Fruit fly (Drosophila melanogaster) whole organism, wandering third instar larva: ENCODE results near the gene CG33489.

Source experiments
- Dfd ChIP-seq: fragments of >200 bp; optimal IDR thresholded peaks from 2 replicates; lab custom pipeline; 2017; ENCODE audit warnings: missing biosample characterization, missing genetic modification characterization
- Dif ChIP-seq: fragments of 200-275, 200-300 bp; sonication (Bioruptor generic); optimal IDR thresholded peaks from 2 replicates; lab custom pipeline; 2018; ENCODE audit warnings: missing biosample characterization, missing genetic modification characterization; ENCODE audit not compliant: partially characterized antibody
- GATAd ChIP-seq: sonication (Bioruptor generic); optimal IDR thresholded peaks from 2 replicates; lab custom pipeline; 2016; ENCODE audit warnings: missing biosample characterization, missing genetic modification characterization
- Mio ChIP-seq: sonication (Bioruptor generic); optimal IDR thresholded peaks from 2 replicates; lab custom pipeline; 2016; ENCODE audit warnings: missing biosample characterization, missing genetic modification characterization
- Myc ChIP-seq: fragments of >200 bp; optimal IDR thresholded peaks from 2 replicates; lab custom pipeline; 2017
- brk ChIP-seq: fragments of 200-800 bp; sonication (Bioruptor generic); optimal IDR thresholded peaks from 2 replicates; lab custom pipeline; 2016; ENCODE audit warnings: missing biosample characterization, mild to moderate bottlenecking, missing genetic modification characterization
- psq ChIP-seq: fragments of 200-800 bp; sonication (Bioruptor generic); optimal IDR thresholded peaks from 3 replicates; lab custom pipeline; 2017; ENCODE audit warnings: missing biosample characterization, mild to moderate bottlenecking, missing genetic modification characterization, moderate library complexity
- sage ChIP-seq: fragments of 200-800 bp; sonication (Bioruptor generic); optimal IDR thresholded peaks from 2 replicates; lab custom pipeline; 2016; ENCODE audit warnings: missing biosample characterization, mild to moderate bottlenecking, missing genetic modification characterization

DNA sequence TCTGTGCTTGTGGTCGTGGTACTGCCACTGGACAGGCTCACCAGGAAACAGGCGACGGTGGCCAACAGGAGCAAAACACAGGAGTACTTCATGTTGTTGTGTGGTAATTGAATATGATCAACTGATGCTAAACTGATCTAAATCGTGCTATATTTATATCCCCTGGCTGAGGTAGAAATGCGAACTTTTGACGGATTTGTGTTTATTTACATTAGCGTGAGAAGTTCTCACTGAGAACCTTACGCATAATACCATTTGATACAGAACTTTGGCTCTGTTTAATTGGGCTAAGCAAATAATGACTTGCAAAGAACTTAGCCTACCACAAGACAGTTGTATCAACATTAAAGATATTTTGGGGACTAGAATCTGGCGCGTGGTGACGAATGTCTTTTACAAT is 14.3 kb upstream of the CG33489 start, which contains the start of gene CG33268:
- TF ChIP-seq brk (no peak), GATAd (no peak), Dfd (no peak), Myc (lab: Kevin White, UChicago) (no peak), Mio (no peak), sage (GFP tag; lab: Kevin White, UChicago) (no peak), Dif (no peak), psq (no peak)
